Fruit fly (Drosophila melanogaster): ENCODE measurements around the gene Btk.

Btk gene

dm6 chr2L:8277561-8278201 lies 23.2 kb downstream of the Btk start (continued):
- TF ChIP-seq B-H2 (GFP tag; optimal IDR thresholded peaks at IDR 0.05) (peak; percentile 78), Vsx1 (GFP tag; optimal IDR thresholded peaks at IDR 0.05) (peak; percentile 95), ara (GFP tag; IDR thresholded peaks at IDR 0.05) (peak; percentile 99), rib (GFP tag; IDR thresholded peaks at IDR 0.05) (peak; percentile 97), HHEX (GFP tag; optimal IDR thresholded peaks at IDR 0.05) (peak; percentile 96), grau (tag; optimal IDR thresholded peaks at IDR 0.05) (peak; percentile 93), Myb (GFP tag; optimal IDR thresholded peaks at IDR 0.05) (peak; percentile 56), CoRest (tag; optimal IDR thresholded peaks at IDR 0.05) (peak; percentile 98), HmgZ (tag; optimal IDR thresholded peaks at IDR 0.05) (peak; percentile 95), CG6254 (GFP tag; optimal IDR thresholded peaks at IDR 0.05) (peak; percentile 96), CG32772 (GFP tag; IDR thresholded peaks at IDR 0.05) (peak; percentile 99), dati (GFP tag; IDR thresholded peaks at IDR 0.05) (peak; percentile 97), Poxn (GFP tag; IDR thresholded peaks at IDR 0.05) (0 out of 2 replicates have a peak, but pooled peaks have one; percentile 29), crc (GFP tag; optimal IDR thresholded peaks at IDR 0.05) (peak; percentile 83), CG1233 (GFP tag; optimal IDR thresholded peaks at IDR 0.05) (peak; percentile 96), grn (GFP tag; optimal IDR thresholded peaks at IDR 0.05) (peak; percentile 86), org-1 (GFP tag; optimal IDR thresholded peaks at IDR 0.05) (peak; percentile 94), sob (GFP tag; IDR thresholded peaks at IDR 0.05) (peak; percentile 99), Elba2 (GFP tag; optimal IDR thresholded peaks at IDR 0.05) (peak; percentile 90), Nf-YB (GFP tag; optimal IDR thresholded peaks at IDR 0.05) (peak; percentile 89), CG17186 (GFP tag; optimal IDR thresholded peaks at IDR 0.05) (peak; percentile 81), CG11456 (GFP tag; IDR thresholded peaks at IDR 0.05) (peak; percentile 96), bbx (GFP tag; IDR thresholded peaks at IDR 0.05; ENCODE audit: partially characterized antibody) (peak; percentile 57; the same call in 1 of the 2 replicates), CG18764 (GFP tag; optimal IDR thresholded peaks at IDR 0.05) (peak; percentile 96), CG11398 (GFP tag; optimal IDR thresholded peaks at IDR 0.05) (peak; percentile 84), CG6654 (GFP tag; optimal IDR thresholded peaks at IDR 0.05) (peak; percentile 84), Nf-YC (tag; optimal IDR thresholded peaks at IDR 0.05) (peak; percentile 73), CG4707 (GFP tag; optimal IDR thresholded peaks at IDR 0.05) (peak; percentile 95), CG16815 (GFP tag; optimal IDR thresholded peaks at IDR 0.05) (peak; percentile 96), Sin3A (optimal IDR thresholded peaks at IDR 0.05) (no peak), CG9932 (GFP tag; IDR thresholded peaks at IDR 0.05) (peak; percentile 93), az2 (GFP tag; optimal IDR thresholded peaks at IDR 0.05) (peak; percentile 99), gcm2 (GFP tag; optimal IDR thresholded peaks at IDR 0.05) (peak; percentile 91), CG7987 (GFP tag; optimal IDR thresholded peaks at IDR 0.05) (peak; percentile 93), NC2α (GFP tag; optimal IDR thresholded peaks at IDR 0.05) (peak; percentile 90), CG4820 (GFP tag; optimal IDR thresholded peaks at IDR 0.05) (peak; percentile 98), CG13894 (tag; optimal IDR thresholded peaks at IDR 0.05) (peak; percentile 87), crol (GFP tag; IDR thresholded peaks at IDR 0.05) (peak; percentile 84), CG6765 (GFP tag; optimal IDR thresholded peaks at IDR 0.05) (peak; percentile 91), Dfd (GFP tag; optimal IDR thresholded peaks at IDR 0.05) (no peak), Dip3 (GFP tag; optimal IDR thresholded peaks at IDR 0.05) (peak; percentile 71), sim (GFP tag; IDR thresholded peaks at IDR 0.05) (peak; percentile 99), CG15479 (GFP tag; optimal IDR thresholded peaks at IDR 0.05) (peak; percentile 79), E2f2 (GFP tag; IDR thresholded peaks at IDR 0.05) (peak; percentile 89), repo (GFP tag; optimal IDR thresholded peaks at IDR 0.05) (peak; percentile 83), cad (GFP tag; optimal IDR thresholded peaks at IDR 0.05) (no peak), Taf1 (GFP tag; IDR thresholded peaks at IDR 0.05) (peak; percentile 92), Dp (GFP tag; optimal IDR thresholded peaks at IDR 0.05) (no peak), gsb (GFP tag; IDR thresholded peaks at IDR 0.05) (peak; percentile 97), zen2 (GFP tag; IDR thresholded peaks at IDR 0.05; ENCODE audit: partially characterized antibody) (no peak), Drgx (GFP tag; IDR thresholded peaks at IDR 0.05) (peak; percentile 100)

Measured in whole organism, embryonic.